Fruit fly (Drosophila melanogaster): ENCODE results near the gene CG43082.

Gene CG43082

DNA sequence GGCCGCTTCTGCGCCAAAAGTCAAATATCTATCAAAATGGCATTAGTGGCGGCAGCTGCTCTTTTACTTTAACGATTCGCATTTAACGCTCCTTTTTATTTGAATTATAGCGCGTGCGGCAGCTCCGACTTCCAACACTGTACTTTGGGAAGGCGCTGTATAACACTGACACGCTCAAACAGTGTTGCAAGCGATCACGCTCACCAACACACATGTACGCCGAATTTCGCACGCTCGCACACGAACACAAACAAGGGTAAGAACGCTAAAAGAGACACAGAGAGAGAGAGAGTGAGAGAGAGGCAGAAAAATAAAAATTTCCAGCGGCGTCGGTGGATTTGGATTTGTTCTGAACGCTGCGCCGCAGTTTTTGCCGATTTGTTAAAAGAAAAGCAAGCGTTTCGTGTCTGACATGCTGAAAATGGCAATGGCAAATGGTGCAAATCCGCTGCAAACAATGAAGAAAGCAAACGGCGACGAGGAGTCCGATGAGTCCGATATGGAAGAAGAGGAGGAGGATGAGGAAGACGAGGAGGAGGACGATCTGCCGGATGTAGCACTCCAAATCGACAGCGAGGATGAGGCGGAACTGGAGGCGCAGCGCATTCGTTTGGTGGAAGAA, 41.9 kb upstream of the CG43082 start, which contains the start of gene Phs (continued):
- TF ChIP-seq Elba2 (GFP tag; optimal IDR thresholded peaks at IDR 0.05) = peak; percentile 63
- peak; percentile 53; the same call in 1 of the 3 replicates for TF ChIP-seq ase (GFP tag; IDR thresholded peaks at IDR 0.05)
- TF ChIP-seq Vsx1 (GFP tag; optimal IDR thresholded peaks at IDR 0.05) = peak; percentile 15
- TF ChIP-seq luna (GFP tag; optimal IDR thresholded peaks at IDR 0.05) = peak; percentile 75
- TF ChIP-seq ara (GFP tag; IDR thresholded peaks at IDR 0.05) = peak; percentile 74
- peak; percentile 51; the same call in 1 of the 3 replicates for TF ChIP-seq C15 (GFP tag; IDR thresholded peaks at IDR 0.05)
- peak; percentile 18 for TF ChIP-seq dmrt99B (tag; optimal IDR thresholded peaks at IDR 0.05)
- peak; percentile 64 for TF ChIP-seq CG1233 (GFP tag; optimal IDR thresholded peaks at IDR 0.05)
- TF ChIP-seq CG8388 (GFP tag; optimal IDR thresholded peaks at IDR 0.05) = peak; percentile 16
- TF ChIP-seq CHES-1-like (GFP tag; optimal IDR thresholded peaks at IDR 0.05) = peak; percentile 91
- peak; percentile 72 for TF ChIP-seq onecut (GFP tag; IDR thresholded peaks at IDR 0.05)
- peak; percentile 89 for TF ChIP-seq Dip3 (GFP tag; optimal IDR thresholded peaks at IDR 0.05)
- peak; percentile 59 for TF ChIP-seq nom (GFP tag; optimal IDR thresholded peaks at IDR 0.05)
- TF ChIP-seq grau (tag; optimal IDR thresholded peaks at IDR 0.05) = peak; percentile 55
- TF ChIP-seq fd102C (GFP tag; optimal IDR thresholded peaks at IDR 0.05) = peak; percentile 22
- no peak for TF ChIP-seq nerfin-2 (GFP tag; IDR thresholded peaks at IDR 0.05; ENCODE audit: partially characterized antibody)
- peak; percentile 86 for TF ChIP-seq NC2β (GFP tag; optimal IDR thresholded peaks at IDR 0.05)
- TF ChIP-seq lilli (GFP tag; optimal IDR thresholded peaks at IDR 0.05) = peak; percentile 85
- peak; percentile 58 for TF ChIP-seq kni (GFP tag; optimal IDR thresholded peaks at IDR 0.05)
- peak; percentile 49 for TF ChIP-seq Blimp-1 (GFP tag; optimal IDR thresholded peaks at IDR 0.05)
- TF ChIP-seq CG16815 (GFP tag; optimal IDR thresholded peaks at IDR 0.05) = peak; percentile 83
- peak; percentile 59 for TF ChIP-seq bigmax (GFP tag; optimal IDR thresholded peaks at IDR 0.05)
- no peak for TF ChIP-seq Abd-B (GFP tag; optimal IDR thresholded peaks at IDR 0.05)
- peak; percentile 48 for TF ChIP-seq twi (tag; optimal IDR thresholded peaks at IDR 0.05)
- TF ChIP-seq CG12219 (GFP tag; optimal IDR thresholded peaks at IDR 0.05) = no peak
- TF ChIP-seq jumu (GFP tag; optimal IDR thresholded peaks at IDR 0.05) = peak; percentile 90
- peak; percentile 77 for TF ChIP-seq crc (GFP tag; optimal IDR thresholded peaks at IDR 0.05)
- TF ChIP-seq CG12659 (GFP tag; optimal IDR thresholded peaks at IDR 0.05) = peak; percentile 83
- peak; percentile 83 for TF ChIP-seq CG4424 (GFP tag; optimal IDR thresholded peaks at IDR 0.05)
- peak; percentile 52 for TF ChIP-seq BtbVII (GFP tag; optimal IDR thresholded peaks at IDR 0.05)
- peak; percentile 48 for TF ChIP-seq Usf (GFP tag; optimal IDR thresholded peaks at IDR 0.05)
- TF ChIP-seq CG34376 (GFP tag; optimal IDR thresholded peaks at IDR 0.05) = peak; percentile 63
- peak; percentile 77 for TF ChIP-seq CG18476 (GFP tag; optimal IDR thresholded peaks at IDR 0.05)
- peak; percentile 48 for TF ChIP-seq jing (GFP tag; optimal IDR thresholded peaks at IDR 0.05)
- peak; percentile 73 for TF ChIP-seq klu (GFP tag; IDR thresholded peaks at IDR 0.05)
- peak; percentile 59 for TF ChIP-seq Sry-δ (GFP tag; optimal IDR thresholded peaks at IDR 0.05)
- no peak for TF ChIP-seq CG4360 (GFP tag; IDR thresholded peaks at IDR 0.05)
- TF ChIP-seq CG18262 (tag; optimal IDR thresholded peaks at IDR 0.05) = peak; percentile 38
- peak; percentile 57 for TF ChIP-seq CoRest (tag; optimal IDR thresholded peaks at IDR 0.05)
- TF ChIP-seq mld (GFP tag; IDR thresholded peaks at IDR 0.05; ENCODE audit: partially characterized antibody) = no peak

DNA sequence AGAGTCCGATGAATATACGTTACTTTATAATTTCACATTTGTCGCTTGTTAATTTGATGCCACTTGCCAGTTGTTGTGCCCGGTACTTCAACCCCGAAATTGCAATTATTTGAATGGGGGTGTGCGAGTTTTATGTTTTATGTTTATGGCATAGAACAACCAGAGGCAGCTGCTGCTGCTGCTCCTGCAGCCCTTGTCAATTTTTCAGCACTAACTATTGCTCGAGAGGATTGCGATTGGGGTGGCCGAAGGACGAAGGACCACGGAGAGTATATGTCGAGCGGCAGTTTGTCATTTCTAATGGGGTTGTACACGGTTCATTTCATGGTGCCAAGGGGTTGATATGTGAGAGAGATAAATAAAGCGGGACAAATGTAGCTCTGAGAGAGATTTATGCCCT, 37.6 kb upstream of the CG43082 start:
- 0 out of 3 replicates have a peak, but pooled peaks have one; percentile 12 for TF ChIP-seq zfh1 (GFP tag; IDR thresholded peaks at IDR 0.05)
- TF ChIP-seq CG8924 (tag; optimal IDR thresholded peaks at IDR 0.05) = peak; percentile 35
- TF ChIP-seq nerfin-1 (tag; optimal IDR thresholded peaks at IDR 0.05) = peak; percentile 33
- TF ChIP-seq ase (GFP tag; IDR thresholded peaks at IDR 0.05) = peak; percentile 50; the same call in 1 of the 3 replicates
- peak; percentile 27 for TF ChIP-seq gsb-n (tag; optimal IDR thresholded peaks at IDR 0.05)
- TF ChIP-seq kni (GFP tag; optimal IDR thresholded peaks at IDR 0.05) = peak; percentile 18
- TF ChIP-seq corto (GFP tag; optimal IDR thresholded peaks at IDR 0.05) = no peak
- TF ChIP-seq abd-A (tag; optimal IDR thresholded peaks at IDR 0.05) = peak; percentile 17
- no peak for TF ChIP-seq NFAT (GFP tag; IDR thresholded peaks at IDR 0.05)
- TF ChIP-seq CG18476 (GFP tag; optimal IDR thresholded peaks at IDR 0.05) = no peak
- TF ChIP-seq pros (GFP tag; optimal IDR thresholded peaks at IDR 0.05) = peak; percentile 72
- TF ChIP-seq Max (GFP tag; optimal IDR thresholded peaks at IDR 0.05) = no peak
- TF ChIP-seq seq (GFP tag; IDR thresholded peaks at IDR 0.05) = peak; percentile 74; the same call in 1 of the 2 replicates
